Worm (Caenorhabditis elegans): Measurements from ENCODE around the gene R03C1.1.

DNA sequence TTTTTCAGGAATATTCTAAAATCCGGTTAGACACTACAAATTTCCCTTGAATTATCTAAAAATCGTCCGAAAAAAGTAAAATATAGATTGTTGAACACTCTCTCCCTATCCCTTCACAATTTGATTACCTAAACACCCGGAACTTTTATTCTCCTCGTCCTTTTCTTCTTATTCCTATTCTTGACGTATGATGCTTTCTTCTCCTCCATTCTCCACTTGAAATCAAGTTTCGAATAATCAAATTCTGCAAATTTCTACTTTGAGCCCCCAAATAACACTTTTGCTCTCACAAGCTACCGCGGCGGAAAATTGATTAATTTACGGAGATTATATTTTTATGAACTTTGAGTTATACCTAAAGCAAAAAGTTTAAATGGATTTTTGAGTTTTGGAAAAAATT, 28.1 kb upstream of the R03C1.1 start:
- no peak for TF ChIP-seq ama-1 (optimal IDR thresholded peaks at IDR 0.05)
- TF ChIP-seq madf-5 (GFP tag; IDR thresholded peaks at IDR 0.05) = no peak
- TF ChIP-seq nhr-237 (tag; optimal IDR thresholded peaks at IDR 0.05) = no peak
- TF ChIP-seq nhr-11 (tag; optimal IDR thresholded peaks at IDR 0.05) = no peak
- no peak for TF ChIP-seq lin-13 (GFP tag; optimal IDR thresholded peaks at IDR 0.05)
- no peak for TF ChIP-seq daf-19 (GFP tag; conservative IDR thresholded peaks at IDR 0.05)
- no peak for TF ChIP-seq Y5F2A.4 (GFP tag; optimal IDR thresholded peaks at IDR 0.05)
- TF ChIP-seq jun-1 (tag; optimal IDR thresholded peaks at IDR 0.05) = no peak
